Fruit fly (Drosophila melanogaster) whole organism, embryonic: Measurements from ENCODE around the gene cactin.

Source experiments
- Adf1 ChIP-seq: fragments of 200-800 bp; sonication (Bioruptor generic); IDR thresholded peaks from 2 replicates; pipeline ENCODE4 v1.3.6; 2022; ENCODE audit warnings: missing biosample characterization, missing genetic modification characterization
- Asciz ChIP-seq: fragments of 200-800 bp; sonication (Bioruptor generic); optimal IDR thresholded peaks from 2 replicates; lab custom pipeline; 2017; ENCODE audit warnings: missing biosample characterization, mild to moderate bottlenecking, missing genetic modification characterization, missing genetic modification reagents
- CG10147 ChIP-seq: fragments of 200-800 bp; sonication (Bioruptor generic); optimal IDR thresholded peaks from 2 replicates; lab custom pipeline; 2019; ENCODE audit warnings: missing biosample characterization, mild to moderate bottlenecking, missing genetic modification characterization, moderate library complexity
- CG10321 ChIP-seq: fragments of 200-800 bp; sonication (Bioruptor generic); IDR thresholded peaks from 2 replicates; pipeline ENCODE4 v1.3.6; 2022; ENCODE audit warnings: missing biosample characterization, missing genetic modification characterization
- CG10565 ChIP-seq: fragments of 200-800 bp; sonication (Bioruptor generic); optimal IDR thresholded peaks from 3 replicates; lab custom pipeline; 2016; ENCODE audit warnings: missing biosample characterization, mild to moderate bottlenecking, missing genetic modification characterization
- CG13123 ChIP-seq: fragments of 200-800 bp; sonication (Bioruptor generic); optimal IDR thresholded peaks from 2 replicates; lab custom pipeline; 2016; ENCODE audit warnings: missing biosample characterization, missing genetic modification characterization
- CG14965 ChIP-seq: fragments of 200-800 bp; sonication (Bioruptor generic); optimal IDR thresholded peaks from 2 replicates; lab custom pipeline; 2016; ENCODE audit warnings: missing biosample characterization, missing genetic modification characterization, borderline replicate concordance
- CG2712 ChIP-seq: fragments of 200-800 bp; optimal IDR thresholded peaks from 3 replicates; lab custom pipeline; 2019; ENCODE audit warnings: missing biosample characterization, mild to moderate bottlenecking, missing genetic modification characterization, moderate library complexity
- CG30431 ChIP-seq: fragments of 200-800 bp; sonication (Bioruptor generic); optimal IDR thresholded peaks from 2 replicates; lab custom pipeline; 2017; ENCODE audit warnings: missing biosample characterization, missing genetic modification characterization
- CG3407 ChIP-seq: fragments of 200-800 bp; sonication (Bioruptor generic); optimal IDR thresholded peaks from 2 replicates; lab custom pipeline; 2018; ENCODE audit warnings: missing biosample characterization, mild to moderate bottlenecking, missing genetic modification characterization
- CG3726 ChIP-seq: fragments of 200-800 bp; sonication (Bioruptor generic); IDR thresholded peaks from 3 replicates; pipeline ENCODE4, ENCODE4 v1.3.6; 2022; ENCODE audit warnings: missing biosample characterization, missing genetic modification characterization
- CG7786 ChIP-seq: fragments of 200-800 bp; sonication (Bioruptor generic); optimal IDR thresholded peaks from 2 replicates; lab custom pipeline; 2016; ENCODE audit warnings: missing biosample characterization, missing genetic modification characterization
- CG9817 ChIP-seq: fragments of 200-800 bp; sonication (Bioruptor generic); optimal IDR thresholded peaks from 2 replicates; lab custom pipeline; 2018; ENCODE audit warnings: missing biosample characterization, mild to moderate bottlenecking, missing genetic modification characterization, moderate library complexity
- CTCF ChIP-seq: fragments of 200-800 bp; sonication (Bioruptor generic); optimal IDR thresholded peaks from 2 replicates; lab custom pipeline; 2017; ENCODE audit warnings: missing biosample characterization, mild to moderate bottlenecking, missing genetic modification characterization, moderate library complexity
- Drgx ChIP-seq: fragments of 200-800 bp; sonication (Bioruptor generic); IDR thresholded peaks from 2 replicates; pipeline ENCODE4 v1.3.6; 2022; ENCODE audit warnings: missing biosample characterization, missing genetic modification characterization
- E2f1 ChIP-seq: fragments of 200-800 bp; sonication (Bioruptor generic); IDR thresholded peaks from 2 replicates; pipeline ENCODE4 v1.3.6; 2022; ENCODE audit warnings: missing biosample characterization, missing genetic modification characterization
- Hsf ChIP-seq: fragments of 200-800 bp; sonication (Bioruptor generic); optimal IDR thresholded peaks from 3 replicates; lab custom pipeline; 2016; ENCODE audit warnings: missing biosample characterization, missing genetic modification characterization
- Jarid2 ChIP-seq: fragments of 200-800 bp; sonication (Bioruptor generic); optimal IDR thresholded peaks from 3 replicates; lab custom pipeline; 2017; ENCODE audit warnings: mild to moderate bottlenecking, missing biosample characterization, missing genetic modification reagents, missing genetic modification characterization
- Kr ChIP-seq: fragments of 200-800 bp; sonication (Bioruptor generic); optimal IDR thresholded peaks from 2 replicates; lab custom pipeline; 2017; ENCODE audit warnings: missing biosample characterization, mild to moderate bottlenecking, missing genetic modification characterization
- Lim3 ChIP-seq: fragments of 200-800 bp; sonication (Bioruptor generic); IDR thresholded peaks from 2 replicates; pipeline ENCODE4 v1.3.6; 2022; ENCODE audit warnings: missing biosample characterization, missing genetic modification characterization
- Mad ChIP-seq: fragments of 200-800 bp; sonication (Bioruptor generic); optimal IDR thresholded peaks from 2 replicates; lab custom pipeline; 2016; ENCODE audit warnings: missing biosample characterization, missing genetic modification characterization
- NC2α ChIP-seq: fragments of 200-800 bp; sonication (Bioruptor generic); optimal IDR thresholded peaks from 2 replicates; lab custom pipeline; 2016; ENCODE audit warnings: missing biosample characterization, missing genetic modification characterization
- Spps ChIP-seq: fragments of 200-800 bp; sonication (Bioruptor generic); optimal IDR thresholded peaks from 2 replicates; lab custom pipeline; 2018; ENCODE audit warnings: missing biosample characterization, mild to moderate bottlenecking, missing genetic modification characterization
- bbx ChIP-seq: fragments of 200-800 bp; sonication (Bioruptor generic); IDR thresholded peaks from 2 replicates; pipeline ENCODE4 v1.3.6; 2022; ENCODE audit warnings: missing biosample characterization, missing genetic modification characterization; ENCODE audit not compliant: partially characterized antibody
- chif ChIP-seq, 2 experiments: fragments of 200-800 bp; sonication (Bioruptor generic); optimal IDR thresholded peaks; 3 replicates each; lab custom pipeline; 2016; ENCODE audit warnings: missing biosample characterization in 2 of 2, missing genetic modification characterization in 2 of 2
- chinmo ChIP-seq: fragments of 200-800 bp; sonication (Bioruptor generic); IDR thresholded peaks from 4 replicates; pipeline ENCODE4 v1.3.6; 2022; ENCODE audit warnings: missing biosample characterization, missing genetic modification characterization; ENCODE audit not compliant: partially characterized antibody
- ci ChIP-seq: fragments of 200-800 bp; sonication (Bioruptor generic); IDR thresholded peaks from 3 replicates; pipeline ENCODE4 v1.3.6; 2022; ENCODE audit warnings: missing biosample characterization, missing genetic modification characterization
- croc ChIP-seq: fragments of 200-800 bp; sonication (Bioruptor generic); conservative IDR thresholded peaks from 3 replicates; pipeline ENCODE4 v1.3.6; 2022; ENCODE audit warnings: missing biosample characterization, missing genetic modification characterization
- danr ChIP-seq: fragments of 200-800 bp; sonication (Bioruptor generic); IDR thresholded peaks from 2 replicates; pipeline ENCODE4 v1.3.6; 2022; ENCODE audit warnings: missing biosample characterization, missing genetic modification characterization
- dmrt11E ChIP-seq: fragments of 200-800 bp; sonication (Bioruptor generic); optimal IDR thresholded peaks from 3 replicates; lab custom pipeline; 2018; ENCODE audit warnings: missing biosample characterization, mild to moderate bottlenecking, missing genetic modification characterization, moderate library complexity
- dmrt99B ChIP-seq: fragments of 200-800 bp; sonication (Bioruptor generic); optimal IDR thresholded peaks from 2 replicates; lab custom pipeline; 2018; ENCODE audit warnings: missing biosample characterization, mild to moderate bottlenecking, missing genetic modification characterization, moderate library complexity
- esg ChIP-seq: fragments of 200-800 bp; sonication (Bioruptor generic); conservative IDR thresholded peaks from 2 replicates; pipeline ENCODE4 v1.3.6; 2022; ENCODE audit warnings: missing biosample characterization, missing genetic modification characterization
- gfzf ChIP-seq: fragments of 200-800 bp; sonication (Bioruptor generic); optimal IDR thresholded peaks from 2 replicates; lab custom pipeline; 2016; ENCODE audit warnings: missing biosample characterization, mild to moderate bottlenecking, missing genetic modification characterization, moderate library complexity
- gt ChIP-seq: fragments of 200-800 bp; sonication (Bioruptor generic); IDR thresholded peaks from 2 replicates; pipeline ENCODE4 v1.3.6; 2022; ENCODE audit warnings: missing biosample characterization, missing genetic modification characterization
- kah ChIP-seq: fragments of 200-800 bp; sonication (Bioruptor generic); optimal IDR thresholded peaks from 2 replicates; lab custom pipeline; 2018; ENCODE audit warnings: missing biosample characterization, mild to moderate bottlenecking, missing genetic modification characterization
- ken ChIP-seq: fragments of 200-800 bp; sonication (Bioruptor generic); IDR thresholded peaks from 3 replicates; pipeline ENCODE4 v1.3.6; 2022; ENCODE audit warnings: missing biosample characterization, missing genetic modification characterization
- mam ChIP-seq: fragments of 200-800 bp; sonication (Bioruptor generic); optimal IDR thresholded peaks from 3 replicates; lab custom pipeline; 2016; ENCODE audit warnings: missing biosample characterization, missing genetic modification characterization
- nerfin-2 ChIP-seq: fragments of 200-800 bp; sonication (Bioruptor generic); IDR thresholded peaks from 2 replicates; pipeline ENCODE4 v1.3.6; 2022; ENCODE audit warnings: missing biosample characterization, missing genetic modification characterization; ENCODE audit not compliant: partially characterized antibody
- pho ChIP-seq: fragments of 200-800 bp; sonication (Bioruptor generic); optimal IDR thresholded peaks from 2 replicates; lab custom pipeline; 2016; ENCODE audit warnings: missing biosample characterization, missing genetic modification characterization
- rib ChIP-seq: fragments of 200-800 bp; sonication (Bioruptor generic); IDR thresholded peaks from 2 replicates; pipeline ENCODE4 v1.3.6; 2022; ENCODE audit warnings: missing biosample characterization, missing genetic modification characterization
- sd ChIP-seq: fragments of 200-800 bp; sonication (Bioruptor generic); optimal IDR thresholded peaks from 3 replicates; lab custom pipeline; 2018; ENCODE audit warnings: missing biosample characterization, mild to moderate bottlenecking, missing genetic modification characterization, moderate library complexity
- sens-2 ChIP-seq: fragments of 200-800 bp; sonication (Bioruptor generic); IDR thresholded peaks from 2 replicates; pipeline ENCODE4 v1.3.6; 2022; ENCODE audit warnings: missing biosample characterization, missing genetic modification characterization
- sisA ChIP-seq: fragments of 200-800 bp; sonication (Bioruptor generic); IDR thresholded peaks from 2 replicates; pipeline ENCODE4 v1.3.6; 2022; ENCODE audit warnings: missing biosample characterization, missing genetic modification characterization
- sna ChIP-seq: fragments of 200-800 bp; sonication (Bioruptor generic); IDR thresholded peaks from 2 replicates; pipeline ENCODE4 v1.3.6; 2022; ENCODE audit warnings: missing biosample characterization, missing genetic modification characterization; ENCODE audit not compliant: partially characterized antibody
- stwl ChIP-seq: fragments of 200-800 bp; sonication (Bioruptor generic); optimal IDR thresholded peaks from 3 replicates; lab custom pipeline; 2018; ENCODE audit warnings: missing biosample characterization, mild to moderate bottlenecking, missing genetic modification characterization, moderate library complexity
- trem ChIP-seq: fragments of 200-800 bp; optimal IDR thresholded peaks from 3 replicates; lab custom pipeline; 2019; ENCODE audit warnings: missing biosample characterization, mild to moderate bottlenecking, missing genetic modification characterization, moderate library complexity
- unpg ChIP-seq: fragments of 200-800 bp; sonication (Bioruptor generic); optimal IDR thresholded peaks from 3 replicates; lab custom pipeline; 2018; ENCODE audit warnings: missing biosample characterization, mild to moderate bottlenecking, missing genetic modification characterization, moderate library complexity
- vvl ChIP-seq: fragments of 200-800 bp; sonication (Bioruptor generic); IDR thresholded peaks from 2 replicates; pipeline ENCODE4 v1.3.6; 2022; ENCODE audit warnings: missing biosample characterization, missing genetic modification characterization
- yki ChIP-seq: fragments of >200 bp; optimal IDR thresholded peaks from 3 replicates; lab custom pipeline; 2018
- zen ChIP-seq: fragments of 200-800 bp; sonication (Bioruptor generic); optimal IDR thresholded peaks from 3 replicates; lab custom pipeline; 2018; ENCODE audit warnings: missing biosample characterization, mild to moderate bottlenecking, missing genetic modification characterization, moderate library complexity

The cactin gene

dm6 chrX:20433345-20434332 is 9.8 kb downstream of the cactin start, which contains the start of gene CG1695 (continued):
- TF ChIP-seq zen (tag; lab: Kevin White, UChicago) = no peak
- TF ChIP-seq CG14965 = no peak
- no peak for TF ChIP-seq nerfin-2 (GFP tag; lab: Robert Waterston, UW)
- no peak for TF ChIP-seq stwl
- TF ChIP-seq NC2α (GFP tag; lab: Kevin White, UChicago) = no peak
- TF ChIP-seq Spps (tag; lab: Kevin White, UChicago) = no peak
- TF ChIP-seq Kr (GFP tag; lab: Kevin White, UChicago) = no peak
- no peak; the same call in 1 of the 2 replicates for TF ChIP-seq vvl (GFP tag; lab: Robert Waterston, UW)
- no peak for TF ChIP-seq sisA (GFP tag; lab: Robert Waterston, UW)
- no peak for TF ChIP-seq CG3407 (GFP tag; lab: Kevin White, UChicago)
- TF ChIP-seq CG9817 (tag; lab: Kevin White, UChicago) = no peak
- TF ChIP-seq dmrt99B = peak; percentile 26
- TF ChIP-seq Hsf (GFP tag; lab: Kevin White, UChicago) = peak; percentile 26
- TF ChIP-seq Jarid2 (GFP tag; lab: Kevin White, UChicago) = no peak
- no peak for TF ChIP-seq dmrt11E
- no peak for TF ChIP-seq yki (lab: Kevin White, UChicago)
- TF ChIP-seq gfzf (GFP tag; lab: Kevin White, UChicago) = no peak
- TF ChIP-seq E2f1 = no peak
- TF ChIP-seq CG13123 = no peak
- no peak for TF ChIP-seq gt
- no peak for TF ChIP-seq CG30431
- no peak for TF ChIP-seq Asciz
- TF ChIP-seq chif (GFP tag; optimal IDR thresholded peaks at IDR 0.05; lab: Kevin White, UChicago) = peak in 1 of 2 experiments; percentile 6
- TF ChIP-seq CG2712 (tag; lab: Kevin White, UChicago) = no peak
- TF ChIP-seq chinmo (GFP tag; lab: Robert Waterston, UW) = no peak
- no peak for TF ChIP-seq kah
- TF ChIP-seq sna = 0 out of 2 replicates have a peak, but pooled peaks have one; percentile 38
- TF ChIP-seq ci (GFP tag; lab: Robert Waterston, UW) = peak; percentile 48; the same call in 1 of the 3 replicates
- TF ChIP-seq ken (GFP tag; lab: Robert Waterston, UW) = no peak
- no peak for TF ChIP-seq danr (GFP tag; lab: Robert Waterston, UW)
- TF ChIP-seq trem = no peak
- no peak for TF ChIP-seq CG10147
- peak; percentile 84 for TF ChIP-seq sd (tag; lab: Kevin White, UChicago)
- TF ChIP-seq pho (GFP tag; lab: Kevin White, UChicago) = no peak
- no peak for TF ChIP-seq CG10321
- TF ChIP-seq CTCF (GFP tag; lab: Kevin White, UChicago) = no peak
- TF ChIP-seq mam = peak; percentile 17
- no peak; the same call in 1 of the 2 replicates for TF ChIP-seq bbx (GFP tag; lab: Robert Waterston, UW)
- TF ChIP-seq rib (GFP tag; lab: Robert Waterston, UW) = no peak
- TF ChIP-seq croc (GFP tag; lab: Robert Waterston, UW) = no peak
- TF ChIP-seq sens-2 = no peak
- TF ChIP-seq esg (GFP tag; lab: Robert Waterston, UW) = no peak
- TF ChIP-seq Drgx (GFP tag; lab: Robert Waterston, UW) = no peak
- TF ChIP-seq CG7786 (GFP tag; lab: Kevin White, UChicago) = no peak
- no peak for TF ChIP-seq Lim3 (GFP tag; lab: Robert Waterston, UW)
- no peak for TF ChIP-seq Mad (GFP tag; lab: Kevin White, UChicago)
- no peak for TF ChIP-seq unpg (GFP tag; lab: Kevin White, UChicago)
- TF ChIP-seq CG10565 (GFP tag; lab: Kevin White, UChicago) = no peak
- no peak for TF ChIP-seq CG3726 (GFP tag; lab: Robert Waterston, UW)
- TF ChIP-seq Adf1 (GFP tag; lab: Robert Waterston, UW) = peak; percentile 97
